Fruit fly (Drosophila melanogaster): ENCODE measurements around the gene Grl65a.
A peak's percentile ranks its signal among the peaks of the same experiment; 100 is the strongest.

The Grl65a gene

DNA sequence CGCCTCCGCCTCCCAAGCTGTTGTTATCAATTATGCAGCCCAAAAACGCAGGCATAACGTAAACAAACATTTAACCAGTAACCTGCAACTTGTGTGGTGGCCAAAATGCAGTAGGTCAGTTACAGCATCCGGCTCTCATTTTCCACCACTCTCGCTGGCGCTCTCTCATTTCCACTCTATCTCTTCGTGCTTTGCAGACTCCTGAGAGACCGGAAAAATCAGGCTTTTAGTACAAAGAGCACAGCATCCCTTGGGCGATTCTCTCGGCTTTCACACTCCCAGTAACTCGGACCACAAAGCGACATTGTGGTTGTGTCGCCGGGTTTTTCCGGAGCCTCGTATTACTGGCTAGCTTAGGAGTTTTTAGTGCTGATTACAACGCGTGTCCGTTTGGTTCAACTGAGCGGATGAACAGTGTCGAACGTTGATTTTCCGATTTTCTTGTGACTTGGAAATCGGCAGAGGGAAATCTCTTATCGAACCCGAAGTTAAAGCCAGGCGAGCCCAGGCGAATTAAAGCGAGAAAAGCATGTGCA is 43.9 kb downstream of the Grl65a start, which contains the start of gene GluRIA:
Gene GluRIA (plus strand): TSS at position 364 of the 536 bp plus-strand sequence.
- no peak for TF ChIP-seq Pif1B (GFP tag; optimal IDR thresholded peaks at IDR 0.05)
- TF ChIP-seq Pif1A (GFP tag; optimal IDR thresholded peaks at IDR 0.05): no peak
- TF ChIP-seq Snoo (tag; optimal IDR thresholded peaks at IDR 0.05): no peak
- TF ChIP-seq CG14655 (GFP tag; optimal IDR thresholded peaks at IDR 0.05): no peak
- TF ChIP-seq CG8159 (tag; optimal IDR thresholded peaks at IDR 0.05): no peak
- TF ChIP-seq CG32121 (GFP tag; IDR thresholded peaks at IDR 0.05): no peak
- peak; percentile 39; the same call in 1 of the 2 replicates for TF ChIP-seq Ets98B (GFP tag; IDR thresholded peaks at IDR 0.05)
- TF ChIP-seq CG8301 (tag; optimal IDR thresholded peaks at IDR 0.05): no peak
- no peak for TF ChIP-seq fd96Ca (GFP tag; IDR thresholded peaks at IDR 0.05)

- TF ChIP-seq CG9948 (tag; optimal IDR thresholded peaks at IDR 0.05): no peak
- TF ChIP-seq Pif1A (GFP tag; optimal IDR thresholded peaks at IDR 0.05): no peak
- no peak for TF ChIP-seq CG15710 (tag; optimal IDR thresholded peaks at IDR 0.05)
- TF ChIP-seq gl (tag; optimal IDR thresholded peaks at IDR 0.05): no peak
- no peak for TF ChIP-seq CG34367 (tag; optimal IDR thresholded peaks at IDR 0.05)
- no peak for TF ChIP-seq EcR (GFP tag; optimal IDR thresholded peaks at IDR 0.05)
Observed at dm6 chr3L:6619060-6619459, 48.6 kb downstream of the Grl65a start.
